Worm (Caenorhabditis elegans): ENCODE data around the gene cct-2.
A peak's percentile ranks its signal among the peaks of the same experiment; 100 is the strongest.

ce11 chrII:8930763-8931162 lies 3.2 kb downstream of the cct-2 start, which contains the start of gene enol-1:
- TF ChIP-seq madf-6 (GFP tag; IDR thresholded peaks at IDR 0.05) (peak; percentile 90), ama-1 (optimal IDR thresholded peaks at IDR 0.05) (no peak), ama-1 (GFP tag; optimal IDR thresholded peaks at IDR 0.05) (no peak), F49E8.2 (tag; optimal IDR thresholded peaks at IDR 0.05; ENCODE audit: insufficient read depth) (peak; percentile 22), lsl-1 (GFP tag; optimal IDR thresholded peaks at IDR 0.05) (peak; percentile 34), ekl-4 (GFP tag; IDR thresholded peaks at IDR 0.05) (no peak), rec-8 (tag; optimal IDR thresholded peaks at IDR 0.05) (no peak), madf-8 (GFP tag; conservative IDR thresholded peaks at IDR 0.05) (peak; percentile 85)
